Worm (Caenorhabditis elegans): ENCODE data around the gene F43G6.10.

ce11 chrII:11782493-11782892 lies 26.7 kb upstream of the F43G6.10 start, which contains the start of gene F43G6.16:
- TF ChIP-seq nhr-237 (tag; optimal IDR thresholded peaks at IDR 0.05) (no peak), egl-27 (tag; optimal IDR thresholded peaks at IDR 0.05) (no peak), unc-39 (tag; optimal IDR thresholded peaks at IDR 0.05) (no peak), unc-55 (GFP tag; optimal IDR thresholded peaks at IDR 0.05) (no peak), ama-1 (optimal IDR thresholded peaks at IDR 0.05) (no peak), nhr-6 (tag; optimal IDR thresholded peaks at IDR 0.05) (no peak), F13H6.1 (tag; optimal IDR thresholded peaks at IDR 0.05) (no peak), aly-2 (tag; optimal IDR thresholded peaks at IDR 0.05) (no peak)

Measured in whole organism, L2 larva.